Fruit fly (Drosophila melanogaster): Measurements from ENCODE around the gene CG9512.

The CG9512 gene

dm6 chrX:14947399-14947798 is 42.0 kb upstream of the CG9512 start (continued):
- TF ChIP-seq lbe (GFP tag; optimal IDR thresholded peaks at IDR 0.05): no peak
- TF ChIP-seq NC2β (GFP tag; optimal IDR thresholded peaks at IDR 0.05): no peak
- no peak for TF ChIP-seq CG7357 (GFP tag; IDR thresholded peaks at IDR 0.05)
- TF ChIP-seq br (optimal IDR thresholded peaks at IDR 0.05): no peak
- TF ChIP-seq CG12155 (GFP tag; optimal IDR thresholded peaks at IDR 0.05): no peak
- TF ChIP-seq bsh (GFP tag; optimal IDR thresholded peaks at IDR 0.05): peak in 1 of 2 experiments; percentile 98
- no peak for TF ChIP-seq CG8765 (GFP tag; IDR thresholded peaks at IDR 0.05)
- TF ChIP-seq D (optimal IDR thresholded peaks at IDR 0.05): no peak
- no peak for TF ChIP-seq D (GFP tag; optimal IDR thresholded peaks at IDR 0.05)
- no peak for TF ChIP-seq CG6791 (GFP tag; IDR thresholded peaks at IDR 0.05; ENCODE audit: partially characterized antibody)
- no peak for TF ChIP-seq disco-r (GFP tag; optimal IDR thresholded peaks at IDR 0.05)
- TF ChIP-seq CG6254 (GFP tag; optimal IDR thresholded peaks at IDR 0.05): peak; percentile 76
- peak; percentile 81 for TF ChIP-seq BtbVII (GFP tag; optimal IDR thresholded peaks at IDR 0.05)
- TF ChIP-seq ttk (GFP tag; IDR thresholded peaks at IDR 0.05): peak; percentile 45; the same call in 1 of the 2 replicates
- TF ChIP-seq ind (GFP tag; optimal IDR thresholded peaks at IDR 0.05): no peak
- TF ChIP-seq Oaz (GFP tag; IDR thresholded peaks at IDR 0.05): peak; percentile 60; the same call in 1 of the 2 replicates
- TF ChIP-seq Dll (GFP tag; IDR thresholded peaks at IDR 0.05; ENCODE audit: partially characterized antibody): no peak
- TF ChIP-seq CG30403 (GFP tag; optimal IDR thresholded peaks at IDR 0.05): no peak
- TF ChIP-seq org-1 (GFP tag; optimal IDR thresholded peaks at IDR 0.05): no peak
- TF ChIP-seq CG4730 (GFP tag; IDR thresholded peaks at IDR 0.05): no peak
- TF ChIP-seq CG31224 (GFP tag; IDR thresholded peaks at IDR 0.05): no peak
- no peak for TF ChIP-seq oc (tag; optimal IDR thresholded peaks at IDR 0.05)
- TF ChIP-seq danr (GFP tag; IDR thresholded peaks at IDR 0.05): no peak
- peak in 1 of 2 experiments; percentile 10 for TF ChIP-seq Trl (optimal IDR thresholded peaks at IDR 0.05)
- TF ChIP-seq Trl (GFP tag; optimal IDR thresholded peaks at IDR 0.05): no peak
- TF ChIP-seq ac (GFP tag; optimal IDR thresholded peaks at IDR 0.05): peak; percentile 14
- peak; percentile 7 for TF ChIP-seq tio (GFP tag; optimal IDR thresholded peaks at IDR 0.05)
- TF ChIP-seq nmo (GFP tag; optimal IDR thresholded peaks at IDR 0.05): no peak
- TF ChIP-seq CG17912 (GFP tag; optimal IDR thresholded peaks at IDR 0.05): peak; percentile 47
- no peak for TF ChIP-seq CG6683 (GFP tag; optimal IDR thresholded peaks at IDR 0.05)
- peak; percentile 35 for TF ChIP-seq CG5180 (GFP tag; optimal IDR thresholded peaks at IDR 0.05)
- TF ChIP-seq Optix (GFP tag; IDR thresholded peaks at IDR 0.05): no peak
- peak; percentile 5 for TF ChIP-seq Hand (GFP tag; optimal IDR thresholded peaks at IDR 0.05)
- no peak for TF ChIP-seq CG17802 (tag; optimal IDR thresholded peaks at IDR 0.05)
- no peak for TF ChIP-seq CG10654 (GFP tag; optimal IDR thresholded peaks at IDR 0.05)
- peak; percentile 76 for TF ChIP-seq Med (GFP tag)
- peak; percentile 78; the same call in 2 of the 3 replicates for TF ChIP-seq so (GFP tag; IDR thresholded peaks at IDR 0.05)
- peak; percentile 22 for TF ChIP-seq CG17359 (tag; optimal IDR thresholded peaks at IDR 0.05)
- TF ChIP-seq maf-S (GFP tag; optimal IDR thresholded peaks at IDR 0.05): no peak
- TF ChIP-seq hb (GFP tag; IDR thresholded peaks at IDR 0.05; ENCODE audit: partially characterized antibody): no peak
- TF ChIP-seq hth (optimal IDR thresholded peaks at IDR 0.05): no peak
- peak; percentile 35; the same call in 1 of the 3 replicates for TF ChIP-seq CG11695 (GFP tag; IDR thresholded peaks at IDR 0.05)
- no peak for TF ChIP-seq CoRest (tag; optimal IDR thresholded peaks at IDR 0.05)
- no peak for TF ChIP-seq CG4360 (GFP tag; IDR thresholded peaks at IDR 0.05)
- TF ChIP-seq zfh2 (GFP tag; optimal IDR thresholded peaks at IDR 0.05): no peak
- TF ChIP-seq luna (GFP tag; optimal IDR thresholded peaks at IDR 0.05): no peak
- no peak for TF ChIP-seq bab2 (GFP tag; optimal IDR thresholded peaks at IDR 0.05)
- TF ChIP-seq GATAe (GFP tag; conservative IDR thresholded peaks at IDR 0.05): no peak
- no peak for TF ChIP-seq crc (GFP tag; optimal IDR thresholded peaks at IDR 0.05)
- peak; percentile 60; the same call in 1 of the 2 replicates for TF ChIP-seq HLH3B (GFP tag; IDR thresholded peaks at IDR 0.05)
- peak; percentile 6 for TF ChIP-seq Hmr (GFP tag; optimal IDR thresholded peaks at IDR 0.05)
- no peak for TF ChIP-seq fru (optimal IDR thresholded peaks at IDR 0.05)
- TF ChIP-seq CG15601 (tag; optimal IDR thresholded peaks at IDR 0.05): peak; percentile 19
